Worm (Caenorhabditis elegans): ENCODE data around the gene C36C9.6.
"Not testable (repeated sequence)": the region's sequence is repeated elsewhere in the genome, so short reads cannot be mapped to it uniquely, and the experiment has no call there.

The C36C9.6 gene

ce11 chrX:1690894-1691293, at the start of gene C36C9.6:
TSS of gene C36C9.6 (minus strand) at chrX:1690994.
- TF ChIP-seq ztf-29 (GFP tag; IDR thresholded peaks at IDR 0.05); T22C8.4 (GFP tag; IDR thresholded peaks at IDR 0.05); cog-1 (tag; optimal IDR thresholded peaks at IDR 0.05): not testable (repeated sequence)

- TF ChIP-seq ztf-23 (GFP tag; IDR thresholded peaks at IDR 0.05) = no peak
- TF ChIP-seq med-1 (GFP tag; optimal IDR thresholded peaks at IDR 0.05; ENCODE audit: insufficient read depth) = no peak
- no peak for TF ChIP-seq cog-1 (tag; optimal IDR thresholded peaks at IDR 0.05)
- no peak for TF ChIP-seq ztf-29 (GFP tag; IDR thresholded peaks at IDR 0.05)
- TF ChIP-seq ref-1 (GFP tag; conservative IDR thresholded peaks at IDR 0.05) = no peak
- no peak for TF ChIP-seq tab-1 (GFP tag; IDR thresholded peaks at IDR 0.05)
- no peak for TF ChIP-seq T22C8.4 (GFP tag; IDR thresholded peaks at IDR 0.05)
These were observed 46.8 kb upstream of the C36C9.6 start, which contains the start of gene F07G6.10 for ce11 chrX:1737606-1738005. TSS of gene F07G6.10 (plus strand) at chrX:1737906.

DNA sequence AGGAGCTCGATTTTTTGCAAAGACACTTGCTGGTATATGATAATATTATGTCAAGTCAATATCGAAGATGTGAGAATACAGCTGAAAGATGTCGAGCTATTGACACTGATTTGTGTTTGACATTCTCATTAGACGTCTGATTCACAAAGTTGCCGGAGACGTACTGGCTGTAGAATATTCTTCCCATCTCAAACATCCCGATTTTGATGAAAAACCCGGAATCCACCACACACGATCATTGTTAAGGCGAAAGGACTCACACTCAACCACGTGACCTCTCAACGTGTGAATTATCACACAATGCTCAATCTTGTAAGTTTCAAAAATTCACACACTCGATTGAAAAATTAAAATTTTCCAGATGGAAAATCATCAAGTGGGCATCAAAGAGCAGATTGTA, 45.1 kb upstream of the C36C9.6 start, which contains the start of gene F07G6.12:
F07G6.12 (plus strand) TSS at position 301 of the 400 bp plus-strand sequence.
- TF ChIP-seq T22C8.4 (GFP tag; IDR thresholded peaks at IDR 0.05) (no peak), ztf-23 (GFP tag; IDR thresholded peaks at IDR 0.05) (no peak), klf-2 (GFP tag; conservative IDR thresholded peaks at IDR 0.05) (no peak), tab-1 (GFP tag; IDR thresholded peaks at IDR 0.05) (no peak), ref-1 (GFP tag; conservative IDR thresholded peaks at IDR 0.05) (no peak), cog-1 (tag; optimal IDR thresholded peaks at IDR 0.05) (no peak), med-1 (GFP tag; optimal IDR thresholded peaks at IDR 0.05; ENCODE audit: insufficient read depth) (no peak)

- TF ChIP-seq flt-1 (GFP tag; IDR thresholded peaks at IDR 0.05) (no peak), ztf-23 (GFP tag; IDR thresholded peaks at IDR 0.05) (no peak), cog-1 (tag; optimal IDR thresholded peaks at IDR 0.05) (no peak), tab-1 (GFP tag; IDR thresholded peaks at IDR 0.05) (no peak), ztf-29 (GFP tag; IDR thresholded peaks at IDR 0.05) (no peak), T22C8.4 (GFP tag; IDR thresholded peaks at IDR 0.05) (no peak), klf-2 (GFP tag; conservative IDR thresholded peaks at IDR 0.05) (no peak), ref-1 (GFP tag; conservative IDR thresholded peaks at IDR 0.05) (no peak), med-1 (GFP tag; optimal IDR thresholded peaks at IDR 0.05; ENCODE audit: insufficient read depth) (no peak)
These were observed 38.8 kb upstream of the C36C9.6 start, which contains the start of gene dgn-3 for ce11 chrX:1729558-1729957. TSS of gene dgn-3 (plus strand) at chrX:1729858.

ce11 chrX:1727056-1727455, 36.3 kb upstream of the C36C9.6 start, which contains the start of gene F07G6.2:
TSS of gene F07G6.2 (plus strand) at chrX:1727356.
- TF ChIP-seq T22C8.4 (GFP tag; IDR thresholded peaks at IDR 0.05) = no peak
- no peak for TF ChIP-seq tab-1 (GFP tag; IDR thresholded peaks at IDR 0.05)
- TF ChIP-seq ref-1 (GFP tag; conservative IDR thresholded peaks at IDR 0.05) = no peak
- no peak for TF ChIP-seq ztf-23 (GFP tag; IDR thresholded peaks at IDR 0.05)
- no peak for TF ChIP-seq ztf-29 (GFP tag; IDR thresholded peaks at IDR 0.05)
- no peak for TF ChIP-seq cog-1 (tag; optimal IDR thresholded peaks at IDR 0.05)
- no peak for TF ChIP-seq med-1 (GFP tag; optimal IDR thresholded peaks at IDR 0.05; ENCODE audit: insufficient read depth)
- no peak for TF ChIP-seq flt-1 (GFP tag; IDR thresholded peaks at IDR 0.05)
- TF ChIP-seq klf-2 (GFP tag; conservative IDR thresholded peaks at IDR 0.05) = no peak

ce11 chrX:1720359-1720758, 29.6 kb upstream of the C36C9.6 start, which contains the start of gene F07G6.8:
TSS of gene F07G6.8 (minus strand) at chrX:1720459.
- TF ChIP-seq ref-1 (GFP tag; conservative IDR thresholded peaks at IDR 0.05) = no peak
- no peak for TF ChIP-seq tab-1 (GFP tag; IDR thresholded peaks at IDR 0.05)
- no peak for TF ChIP-seq klf-2 (GFP tag; conservative IDR thresholded peaks at IDR 0.05)
- TF ChIP-seq ztf-23 (GFP tag; IDR thresholded peaks at IDR 0.05) = no peak
- TF ChIP-seq cog-1 (tag; optimal IDR thresholded peaks at IDR 0.05) = no peak
- TF ChIP-seq T22C8.4 (GFP tag; IDR thresholded peaks at IDR 0.05) = no peak
- no peak for TF ChIP-seq med-1 (GFP tag; optimal IDR thresholded peaks at IDR 0.05; ENCODE audit: insufficient read depth)

- TF ChIP-seq T22C8.4 (GFP tag; IDR thresholded peaks at IDR 0.05) (no peak), med-1 (GFP tag; optimal IDR thresholded peaks at IDR 0.05; ENCODE audit: insufficient read depth) (no peak), ztf-23 (GFP tag; IDR thresholded peaks at IDR 0.05) (no peak), klf-2 (GFP tag; conservative IDR thresholded peaks at IDR 0.05) (no peak), ref-1 (GFP tag; conservative IDR thresholded peaks at IDR 0.05) (no peak), ztf-29 (GFP tag; IDR thresholded peaks at IDR 0.05) (no peak), cog-1 (tag; optimal IDR thresholded peaks at IDR 0.05) (no peak)
These were observed 27.7 kb upstream of the C36C9.6 start, which contains the start of gene fbxa-53 for ce11 chrX:1718479-1718878. TSS of gene fbxa-53 (minus strand) at chrX:1718579.

ce11 chrX:1712538-1712937, 21.7 kb upstream of the C36C9.6 start, which contains the start of gene fbxa-52:
TSS of gene fbxa-52 (minus strand) at chrX:1712638.
- TF ChIP-seq flt-1 (GFP tag; IDR thresholded peaks at IDR 0.05) (no peak), klf-2 (GFP tag; conservative IDR thresholded peaks at IDR 0.05) (no peak), tab-1 (GFP tag; IDR thresholded peaks at IDR 0.05) (no peak), med-1 (GFP tag; optimal IDR thresholded peaks at IDR 0.05; ENCODE audit: insufficient read depth) (no peak), cog-1 (tag; optimal IDR thresholded peaks at IDR 0.05) (no peak), ztf-23 (GFP tag; IDR thresholded peaks at IDR 0.05) (no peak), T22C8.4 (GFP tag; IDR thresholded peaks at IDR 0.05) (no peak)

- TF ChIP-seq ztf-29 (GFP tag; IDR thresholded peaks at IDR 0.05) (no peak), cog-1 (tag; optimal IDR thresholded peaks at IDR 0.05) (no peak), med-1 (GFP tag; optimal IDR thresholded peaks at IDR 0.05; ENCODE audit: insufficient read depth) (no peak), ztf-23 (GFP tag; IDR thresholded peaks at IDR 0.05) (no peak), ref-1 (GFP tag; conservative IDR thresholded peaks at IDR 0.05) (no peak), klf-2 (GFP tag; conservative IDR thresholded peaks at IDR 0.05) (no peak), flt-1 (GFP tag; IDR thresholded peaks at IDR 0.05) (no peak), tab-1 (GFP tag; IDR thresholded peaks at IDR 0.05) (no peak), T22C8.4 (GFP tag; IDR thresholded peaks at IDR 0.05) (no peak)
These were observed 15.7 kb upstream of the C36C9.6 start, which contains the start of gene F07G6.5 for ce11 chrX:1706538-1706937. TSS of gene F07G6.5 (minus strand) at chrX:1706638.

ce11 chrX:1703840-1704239, 13.0 kb upstream of the C36C9.6 start, which contains the start of gene C36C9.5:
TSS of gene C36C9.5 (minus strand) at chrX:1703940.
- no peak for TF ChIP-seq ztf-23 (GFP tag; IDR thresholded peaks at IDR 0.05)
- no peak for TF ChIP-seq klf-2 (GFP tag; conservative IDR thresholded peaks at IDR 0.05)
- TF ChIP-seq flt-1 (GFP tag; IDR thresholded peaks at IDR 0.05) = no peak
- no peak for TF ChIP-seq tab-1 (GFP tag; IDR thresholded peaks at IDR 0.05)
- no peak for TF ChIP-seq ztf-29 (GFP tag; IDR thresholded peaks at IDR 0.05)
- no peak for TF ChIP-seq med-1 (GFP tag; optimal IDR thresholded peaks at IDR 0.05; ENCODE audit: insufficient read depth)
- no peak for TF ChIP-seq ref-1 (GFP tag; conservative IDR thresholded peaks at IDR 0.05)
- TF ChIP-seq T22C8.4 (GFP tag; IDR thresholded peaks at IDR 0.05) = no peak
- TF ChIP-seq cog-1 (tag; optimal IDR thresholded peaks at IDR 0.05) = no peak

Data from whole organism, midembryonic.